Fruit fly (Drosophila melanogaster) whole organism, embryonic: Measurements from ENCODE around the gene GluProRS.

ENCODE experiments used
- Antp ChIP-seq: fragments of 200-800 bp; sonication (Bioruptor generic); optimal IDR thresholded peaks from 3 replicates; lab custom pipeline; 2016; ENCODE audit warnings: missing biosample characterization, missing genetic modification characterization
- Bgb ChIP-seq: fragments of 200-800 bp; sonication (Bioruptor generic); IDR thresholded peaks from 2 replicates; pipeline ENCODE4 v1.3.6; 2022; ENCODE audit warnings: missing biosample characterization, missing genetic modification characterization; ENCODE audit not compliant: partially characterized antibody
- Bteb2 ChIP-seq: fragments of 200-800 bp; sonication (Bioruptor generic); optimal IDR thresholded peaks from 2 replicates; lab custom pipeline; 2016; ENCODE audit warnings: missing biosample characterization, missing genetic modification characterization
- CG10366 ChIP-seq: fragments of 200-800 bp; sonication (Bioruptor generic); IDR thresholded peaks from 2 replicates; pipeline ENCODE4 v1.3.6; 2022; ENCODE audit warnings: missing biosample characterization, missing genetic modification characterization
- CG12744 ChIP-seq: fragments of 200-800 bp; sonication (Bioruptor generic); optimal IDR thresholded peaks from 2 replicates; lab custom pipeline; 2016; ENCODE audit warnings: missing biosample characterization, missing genetic modification characterization
- CG13296 ChIP-seq: fragments of 200-800 bp; sonication (Bioruptor generic); optimal IDR thresholded peaks from 3 replicates; lab custom pipeline; 2018; ENCODE audit warnings: missing biosample characterization, mild to moderate bottlenecking, missing genetic modification characterization
- CG17829 ChIP-seq: fragments of 200-800 bp; optimal IDR thresholded peaks from 2 replicates; lab custom pipeline; 2019; ENCODE audit warnings: missing biosample characterization, mild to moderate bottlenecking, missing genetic modification characterization, moderate library complexity
- CG31224 ChIP-seq: fragments of 200-800 bp; sonication (Bioruptor generic); IDR thresholded peaks from 2 replicates; pipeline ENCODE4 v1.3.6; 2022; ENCODE audit warnings: missing biosample characterization, missing genetic modification characterization
- CG3847 ChIP-seq: fragments of 200-800 bp; sonication (Bioruptor generic); IDR thresholded peaks from 2 replicates; pipeline ENCODE4 v1.3.6; 2022; ENCODE audit warnings: missing biosample characterization, missing genetic modification characterization
- CG4617 ChIP-seq: fragments of 200-800 bp; sonication (Bioruptor generic); optimal IDR thresholded peaks from 3 replicates; lab custom pipeline; 2016; ENCODE audit warnings: missing biosample characterization, missing genetic modification characterization, borderline replicate concordance
- CG5953 ChIP-seq: fragments of 200-800 bp; sonication (Bioruptor generic); IDR thresholded peaks from 2 replicates; pipeline ENCODE4 v1.3.6; 2022; ENCODE audit warnings: missing biosample characterization, missing genetic modification characterization
- CG6654 ChIP-seq: fragments of 200-800 bp; sonication (Bioruptor generic); optimal IDR thresholded peaks from 2 replicates; lab custom pipeline; 2017; ENCODE audit warnings: missing biosample characterization, mild to moderate bottlenecking, missing genetic modification characterization
- CG6689 ChIP-seq: fragments of 200-800 bp; sonication (Bioruptor generic); IDR thresholded peaks from 2 replicates; pipeline ENCODE4 v1.3.6; 2022; ENCODE audit warnings: missing biosample characterization, missing genetic modification characterization
- CG7357 ChIP-seq: fragments of 200-800 bp; sonication (Bioruptor generic); IDR thresholded peaks from 3 replicates; pipeline ENCODE4 v1.3.6; 2022; ENCODE audit warnings: missing biosample characterization, missing genetic modification characterization
- CG8290 ChIP-seq, 3 experiments: fragments of 200-800 bp; sonication (Bioruptor generic); optimal IDR thresholded peaks; 2 replicates each; lab custom pipeline; 2016 to 2019; ENCODE audit warnings: missing biosample characterization in 3 of 3, missing genetic modification characterization in 3 of 3, mild to moderate bottlenecking in 2 of 3, moderate library complexity in 1 of 3
- CG8388 ChIP-seq: fragments of 200-800 bp; sonication (Bioruptor generic); optimal IDR thresholded peaks from 2 replicates; lab custom pipeline; 2019; ENCODE audit warnings: missing biosample characterization, mild to moderate bottlenecking, missing genetic modification characterization, moderate library complexity
- Camta ChIP-seq: fragments of 200-800 bp; sonication (Bioruptor generic); optimal IDR thresholded peaks from 2 replicates; lab custom pipeline; 2016; ENCODE audit warnings: missing biosample characterization, missing genetic modification characterization
- D19A ChIP-seq: fragments of 200-800 bp; optimal IDR thresholded peaks from 3 replicates; lab custom pipeline; 2019; ENCODE audit warnings: missing biosample characterization, mild to moderate bottlenecking, missing genetic modification characterization, moderate library complexity
- Dad ChIP-seq: fragments of 200-800 bp; sonication (Bioruptor generic); optimal IDR thresholded peaks from 3 replicates; lab custom pipeline; 2016; ENCODE audit warnings: missing biosample characterization, missing genetic modification characterization
- Dref ChIP-seq: fragments of 200-800 bp; sonication (Bioruptor generic); IDR thresholded peaks from 2 replicates; pipeline ENCODE4 v1.3.6; 2022; ENCODE audit warnings: missing biosample characterization, missing genetic modification characterization
- Fer3 ChIP-seq: fragments of 200-800 bp; sonication (Bioruptor generic); optimal IDR thresholded peaks from 2 replicates; lab custom pipeline; 2018; ENCODE audit warnings: missing biosample characterization, mild to moderate bottlenecking, missing genetic modification characterization, moderate library complexity
- Gsc ChIP-seq: fragments of 200-800 bp; sonication (Bioruptor generic); IDR thresholded peaks from 2 replicates; pipeline ENCODE4 v1.3.6; 2022; ENCODE audit warnings: missing biosample characterization, missing genetic modification characterization
- Gug ChIP-seq: fragments of 200-800 bp; sonication (Bioruptor generic); IDR thresholded peaks from 4 replicates; pipeline ENCODE4 v1.3.6; 2022; ENCODE audit warnings: missing biosample characterization, missing genetic modification characterization
- HLH54F ChIP-seq: fragments of 200-800 bp; sonication (Bioruptor generic); optimal IDR thresholded peaks from 3 replicates; lab custom pipeline; 2016; ENCODE audit warnings: missing biosample characterization, missing genetic modification characterization
- Hand ChIP-seq: fragments of 200-800 bp; sonication (Bioruptor generic); optimal IDR thresholded peaks from 2 replicates; lab custom pipeline; 2017; ENCODE audit warnings: mild to moderate bottlenecking, missing biosample characterization, missing genetic modification reagents, missing genetic modification characterization
- HmgZ ChIP-seq: fragments of 200-800 bp; sonication (Bioruptor generic); optimal IDR thresholded peaks from 2 replicates; lab custom pipeline; 2018; ENCODE audit warnings: missing biosample characterization, mild to moderate bottlenecking, missing genetic modification characterization
- MBD-R2 ChIP-seq: fragments of 200-800 bp; sonication (Bioruptor generic); IDR thresholded peaks from 2 replicates; pipeline ENCODE4 v1.3.6; 2022; ENCODE audit warnings: missing biosample characterization, missing genetic modification characterization
- NC2β ChIP-seq: fragments of 200-800 bp; sonication (Bioruptor generic); optimal IDR thresholded peaks from 2 replicates; lab custom pipeline; 2016; ENCODE audit warnings: missing biosample characterization, missing genetic modification characterization
- NfI ChIP-seq: fragments of 200-800 bp; sonication (Bioruptor generic); optimal IDR thresholded peaks from 3 replicates; lab custom pipeline; 2018; ENCODE audit warnings: missing biosample characterization, mild to moderate bottlenecking, missing genetic modification characterization, moderate library complexity
- Oaz ChIP-seq: fragments of 200-800 bp; sonication (Bioruptor generic); IDR thresholded peaks from 2 replicates; pipeline ENCODE4 v1.3.6; 2022; ENCODE audit warnings: missing biosample characterization, missing genetic modification characterization
- Optix ChIP-seq: fragments of 200-800 bp; sonication (Bioruptor generic); IDR thresholded peaks from 3 replicates; pipeline ENCODE4 v1.3.6; 2022; ENCODE audit warnings: missing biosample characterization, missing genetic modification characterization
- Sry-δ ChIP-seq: fragments of 200-800 bp; sonication (Bioruptor generic); optimal IDR thresholded peaks from 2 replicates; lab custom pipeline; 2016; ENCODE audit warnings: missing biosample characterization, missing genetic modification characterization
- Taf1 ChIP-seq: fragments of 200-800 bp; sonication (Bioruptor generic); IDR thresholded peaks from 2 replicates; pipeline ENCODE4 v1.3.6; 2022; ENCODE audit warnings: missing biosample characterization, missing genetic modification characterization
- Xbp1 ChIP-seq: fragments of 200-800 bp; sonication (Bioruptor generic); optimal IDR thresholded peaks from 3 replicates; lab custom pipeline; 2016; ENCODE audit warnings: missing biosample characterization, mild to moderate bottlenecking, missing genetic modification characterization
- crp ChIP-seq, 2 experiments: fragments of 200-800 bp; sonication (Bioruptor generic); optimal IDR thresholded peaks; 2 replicates in 1 of 2; 3 replicates in 1 of 2; lab custom pipeline; 2017; ENCODE audit warnings: missing biosample characterization in 2 of 2, missing genetic modification characterization in 2 of 2, mild to moderate bottlenecking in 1 of 2, moderate library complexity in 1 of 2
- dimm ChIP-seq: fragments of 200-800 bp; sonication (Bioruptor generic); IDR thresholded peaks from 2 replicates; pipeline ENCODE4 v1.3.6; 2022; ENCODE audit warnings: missing biosample characterization, missing genetic modification characterization
- eve ChIP-seq, 2 experiments: fragments of >200 bp; optimal IDR thresholded peaks; 2 replicates each; lab custom pipeline; 2017; ENCODE audit warnings: missing biosample characterization in 2 of 2, missing genetic modification characterization in 2 of 2
- gem ChIP-seq: fragments of 200-800 bp; sonication (Bioruptor generic); optimal IDR thresholded peaks from 2 replicates; lab custom pipeline; 2019; ENCODE audit warnings: missing biosample characterization, mild to moderate bottlenecking, missing genetic modification characterization, moderate library complexity
- gfzf ChIP-seq: fragments of 200-800 bp; sonication (Bioruptor generic); optimal IDR thresholded peaks from 2 replicates; lab custom pipeline; 2016; ENCODE audit warnings: missing biosample characterization, mild to moderate bottlenecking, missing genetic modification characterization, moderate library complexity
- grau ChIP-seq: fragments of 200-800 bp; optimal IDR thresholded peaks from 3 replicates; lab custom pipeline; 2019; ENCODE audit warnings: missing biosample characterization, mild to moderate bottlenecking, missing genetic modification characterization, moderate library complexity
- gsb ChIP-seq: fragments of 200-800 bp; sonication (Bioruptor generic); IDR thresholded peaks from 2 replicates; pipeline ENCODE4 v1.3.6; 2022; ENCODE audit warnings: missing biosample characterization, missing genetic modification characterization
- hbn ChIP-seq: fragments of 200-800 bp; sonication (Bioruptor generic); IDR thresholded peaks from 2 replicates; pipeline ENCODE4 v1.3.6; 2022; ENCODE audit warnings: missing biosample characterization, missing genetic modification characterization; ENCODE audit not compliant: partially characterized antibody
- lab ChIP-seq: fragments of 200-800 bp; sonication (Bioruptor generic); optimal IDR thresholded peaks from 3 replicates; lab custom pipeline; 2017; ENCODE audit warnings: missing biosample characterization, missing genetic modification characterization, mild to moderate bottlenecking, moderate library complexity, missing genetic modification reagents
- maf-S ChIP-seq: fragments of 200-800 bp; sonication (Bioruptor generic); optimal IDR thresholded peaks from 2 replicates; lab custom pipeline; 2016; ENCODE audit warnings: missing biosample characterization, missing genetic modification characterization
- oc ChIP-seq: fragments of 200-800 bp; sonication (Bioruptor generic); optimal IDR thresholded peaks from 2 replicates; lab custom pipeline; 2018; ENCODE audit warnings: missing biosample characterization, mild to moderate bottlenecking, missing genetic modification characterization, moderate library complexity
- psq ChIP-seq: fragments of 200-800 bp; sonication (Bioruptor generic); optimal IDR thresholded peaks from 2 replicates; lab custom pipeline; 2017; ENCODE audit warnings: missing biosample characterization, missing genetic modification characterization
- schlank ChIP-seq: fragments of 200-800 bp; sonication (Bioruptor generic); optimal IDR thresholded peaks from 2 replicates; lab custom pipeline; 2018; ENCODE audit warnings: missing biosample characterization, mild to moderate bottlenecking, missing genetic modification characterization
- sens-2 ChIP-seq: fragments of 200-800 bp; sonication (Bioruptor generic); IDR thresholded peaks from 2 replicates; pipeline ENCODE4 v1.3.6; 2022; ENCODE audit warnings: missing biosample characterization, missing genetic modification characterization
- stc ChIP-seq: fragments of 200-800 bp; sonication (Bioruptor generic); IDR thresholded peaks from 2 replicates; pipeline ENCODE4 v1.3.6; 2022; ENCODE audit warnings: missing biosample characterization, missing genetic modification characterization
- stwl ChIP-seq: fragments of 200-800 bp; sonication (Bioruptor generic); optimal IDR thresholded peaks from 3 replicates; lab custom pipeline; 2018; ENCODE audit warnings: missing biosample characterization, mild to moderate bottlenecking, missing genetic modification characterization, moderate library complexity
- sug ChIP-seq: fragments of 200-800 bp; optimal IDR thresholded peaks from 2 replicates; lab custom pipeline; 2019; ENCODE audit warnings: missing biosample characterization, mild to moderate bottlenecking, missing genetic modification characterization, moderate library complexity
- vfl ChIP-seq: fragments of 200-800 bp; sonication (Bioruptor generic); optimal IDR thresholded peaks from 2 replicates; lab custom pipeline; 2016; ENCODE audit warnings: missing biosample characterization, missing genetic modification characterization

The GluProRS gene

dm6 chr3R:23995460-23995859, 37.3 kb upstream of the GluProRS start, which contains the start of gene CG33108 (continued):
- peak; percentile 30 for TF ChIP-seq stwl (tag; lab: Kevin White, UChicago)
- no peak for TF ChIP-seq CG17829 (tag; lab: Kevin White, UChicago)
- no peak for TF ChIP-seq Optix (GFP tag; lab: Robert Waterston, UW)
- TF ChIP-seq gfzf (GFP tag; lab: Kevin White, UChicago) = peak; percentile 3
- peak; percentile 24; the same call in 1 of the 2 replicates for TF ChIP-seq Bgb (GFP tag; lab: Robert Waterston, UW)
- no peak for TF ChIP-seq CG31224 (GFP tag; lab: Robert Waterston, UW)
- no peak for TF ChIP-seq CG8388 (GFP tag; lab: Kevin White, UChicago)
- TF ChIP-seq Antp (GFP tag; lab: Kevin White, UChicago) = no peak
- TF ChIP-seq schlank (tag; lab: Kevin White, UChicago) = no peak
- TF ChIP-seq gsb (GFP tag; lab: Robert Waterston, UW) = no peak
- no peak for TF ChIP-seq NfI
- TF ChIP-seq MBD-R2 (GFP tag; lab: Robert Waterston, UW) = peak; percentile 38; the same call in 1 of the 2 replicates
- TF ChIP-seq sens-2 (GFP tag; lab: Robert Waterston, UW) = no peak
- no peak for TF ChIP-seq stc (GFP tag; lab: Robert Waterston, UW)
- TF ChIP-seq CG6689 (GFP tag; lab: Robert Waterston, UW) = no peak
- no peak for TF ChIP-seq Gsc (GFP tag; lab: Robert Waterston, UW)
- no peak for TF ChIP-seq Sry-δ (GFP tag; lab: Kevin White, UChicago)
- peak; percentile 37 for TF ChIP-seq sug (tag; lab: Kevin White, UChicago)
- TF ChIP-seq CG4617 (GFP tag; lab: Kevin White, UChicago) = no peak
- TF ChIP-seq HmgZ (tag; lab: Kevin White, UChicago) = peak; percentile 32
- no peak for TF ChIP-seq CG3847 (GFP tag; lab: Robert Waterston, UW)
- TF ChIP-seq crp (GFP tag; optimal IDR thresholded peaks at IDR 0.05; lab: Kevin White, UChicago) = peak; percentile 10 to 78
- TF ChIP-seq Oaz = no peak
- no peak for TF ChIP-seq CG10366
- no peak for TF ChIP-seq eve (GFP tag; optimal IDR thresholded peaks at IDR 0.05; lab: Kevin White, UChicago)
- no peak for TF ChIP-seq hbn (GFP tag; lab: Robert Waterston, UW)
- no peak for TF ChIP-seq Camta
- TF ChIP-seq Dref = peak; percentile 60
- TF ChIP-seq NC2β (GFP tag; lab: Kevin White, UChicago) = no peak
- no peak for TF ChIP-seq gem
- TF ChIP-seq CG13296 (GFP tag; lab: Kevin White, UChicago) = no peak
- TF ChIP-seq CG6654 = no peak
- TF ChIP-seq Bteb2 (GFP tag; lab: Kevin White, UChicago) = no peak
- TF ChIP-seq Dad (GFP tag; lab: Kevin White, UChicago) = no peak
- no peak for TF ChIP-seq dimm (GFP tag; lab: Robert Waterston, UW)
- TF ChIP-seq Taf1 (GFP tag; lab: Robert Waterston, UW) = no peak
- peak; percentile 9 for TF ChIP-seq grau (tag; lab: Kevin White, UChicago)
- TF ChIP-seq oc (tag; lab: Kevin White, UChicago) = no peak
- TF ChIP-seq maf-S = no peak
- no peak for TF ChIP-seq vfl (GFP tag; lab: Kevin White, UChicago)
- no peak for TF ChIP-seq Xbp1
- TF ChIP-seq D19A (tag; lab: Kevin White, UChicago) = no peak
- no peak for TF ChIP-seq Gug (GFP tag; lab: Robert Waterston, UW)
- TF ChIP-seq CG5953 (GFP tag; lab: Robert Waterston, UW) = no peak
- TF ChIP-seq Hand (GFP tag; lab: Kevin White, UChicago) = no peak
- TF ChIP-seq CG12744 = no peak
- TF ChIP-seq HLH54F (GFP tag; lab: Kevin White, UChicago) = no peak
- TF ChIP-seq CG8290 (GFP tag; optimal IDR thresholded peaks at IDR 0.05; lab: Kevin White, UChicago) = no peak
- TF ChIP-seq CG8290 (tag; optimal IDR thresholded peaks at IDR 0.05; lab: Kevin White, UChicago) = peak in 1 of 2 experiments; percentile 18
- no peak for TF ChIP-seq CG7357 (GFP tag; lab: Robert Waterston, UW)
- no peak for TF ChIP-seq Fer3
- no peak for TF ChIP-seq lab (GFP tag; lab: Kevin White, UChicago)
- no peak for TF ChIP-seq psq (GFP tag; lab: Kevin White, UChicago)
